Fruit fly (Drosophila melanogaster) whole organism, embryonic: ENCODE results near the gene CG33557.
A peak's percentile ranks its signal among the peaks of the same experiment; 100 is the strongest.

Experiments used
- CG10321 ChIP-seq: fragments of 200-800 bp; sonication (Bioruptor generic); IDR thresholded peaks from 2 replicates; pipeline ENCODE4 v1.3.6; 2022; ENCODE audit warnings: missing biosample characterization, missing genetic modification characterization
- CG15073 ChIP-seq: fragments of 200-800 bp; sonication (Bioruptor generic); optimal IDR thresholded peaks from 2 replicates; lab custom pipeline; 2016; ENCODE audit warnings: missing biosample characterization, missing genetic modification characterization
- CG16779 ChIP-seq: fragments of 200-800 bp; sonication (Bioruptor generic); IDR thresholded peaks from 2 replicates; pipeline ENCODE4 v1.3.6; 2022; ENCODE audit warnings: missing biosample characterization, missing genetic modification characterization
- CG16813 ChIP-seq: fragments of 200-800 bp; sonication (Bioruptor generic); IDR thresholded peaks from 3 replicates; pipeline ENCODE4 v1.3.6; 2022; ENCODE audit warnings: missing biosample characterization, missing genetic modification characterization; ENCODE audit not compliant: partially characterized antibody
- CG16815 ChIP-seq: fragments of 200-800 bp; sonication (Bioruptor generic); optimal IDR thresholded peaks from 3 replicates; lab custom pipeline; 2017; ENCODE audit warnings: missing biosample characterization, mild to moderate bottlenecking, missing genetic modification characterization
- CG16863 ChIP-seq: fragments of 200-800 bp; sonication (Bioruptor generic); optimal IDR thresholded peaks from 3 replicates; lab custom pipeline; 2016; ENCODE audit warnings: missing biosample characterization, missing genetic modification characterization
- CG2875 ChIP-seq: fragments of 200-800 bp; sonication (Bioruptor generic); optimal IDR thresholded peaks from 2 replicates; lab custom pipeline; 2017; ENCODE audit warnings: missing biosample characterization, mild to moderate bottlenecking, missing genetic modification characterization, missing genetic modification reagents
- CG3847 ChIP-seq: fragments of 200-800 bp; sonication (Bioruptor generic); IDR thresholded peaks from 2 replicates; pipeline ENCODE4 v1.3.6; 2022; ENCODE audit warnings: missing biosample characterization, missing genetic modification characterization
- CG42726 ChIP-seq: fragments of 200-800 bp; sonication (Bioruptor generic); IDR thresholded peaks from 2 replicates; pipeline ENCODE4 v1.3.6; 2022; ENCODE audit warnings: missing biosample characterization, missing genetic modification characterization; ENCODE audit not compliant: partially characterized antibody
- CG6654 ChIP-seq: fragments of 200-800 bp; sonication (Bioruptor generic); optimal IDR thresholded peaks from 2 replicates; lab custom pipeline; 2017; ENCODE audit warnings: missing biosample characterization, mild to moderate bottlenecking, missing genetic modification characterization
- CG7372 ChIP-seq: fragments of 200-800 bp; sonication (Bioruptor generic); IDR thresholded peaks from 2 replicates; pipeline ENCODE4 v1.3.6; 2022; ENCODE audit warnings: missing biosample characterization, missing genetic modification characterization
- HmgZ ChIP-seq: fragments of 200-800 bp; sonication (Bioruptor generic); optimal IDR thresholded peaks from 2 replicates; lab custom pipeline; 2018; ENCODE audit warnings: missing biosample characterization, mild to moderate bottlenecking, missing genetic modification characterization
- Nf-YA ChIP-seq: fragments of 200-800 bp; sonication (Bioruptor generic); IDR thresholded peaks from 2 replicates; pipeline ENCODE4 v1.3.6; 2022; ENCODE audit warnings: missing biosample characterization, missing genetic modification characterization
- Sox100B ChIP-seq: fragments of 200-800 bp; sonication (Bioruptor generic); optimal IDR thresholded peaks from 3 replicates; lab custom pipeline; 2018; ENCODE audit warnings: missing biosample characterization, mild to moderate bottlenecking, missing genetic modification characterization
- Xrp1 ChIP-seq: fragments of 200-800 bp; sonication (Bioruptor generic); IDR thresholded peaks from 2 replicates; pipeline ENCODE4 v1.3.6; 2022; ENCODE audit warnings: missing biosample characterization, missing genetic modification characterization
- fru ChIP-seq: fragments of >200 bp; optimal IDR thresholded peaks from 2 replicates; lab custom pipeline; 2017
- gsb-n ChIP-seq: fragments of 200-800 bp; sonication (Bioruptor generic); optimal IDR thresholded peaks from 3 replicates; lab custom pipeline; 2018; ENCODE audit warnings: missing biosample characterization, mild to moderate bottlenecking, missing genetic modification characterization
- kni ChIP-seq: fragments of 200-800 bp; sonication (Bioruptor generic); optimal IDR thresholded peaks from 3 replicates; lab custom pipeline; 2017; ENCODE audit warnings: mild to moderate bottlenecking, missing biosample characterization, missing genetic modification reagents, missing genetic modification characterization
- ranshi ChIP-seq: fragments of 200-800 bp; sonication (Bioruptor generic); IDR thresholded peaks from 2 replicates; pipeline ENCODE4 v1.3.6; 2022; ENCODE audit warnings: missing biosample characterization, missing genetic modification characterization
- rib ChIP-seq: fragments of 200-800 bp; sonication (Bioruptor generic); IDR thresholded peaks from 2 replicates; pipeline ENCODE4 v1.3.6; 2022; ENCODE audit warnings: missing biosample characterization, missing genetic modification characterization
- ro ChIP-seq: fragments of 200-800 bp; sonication (Bioruptor generic); IDR thresholded peaks from 2 replicates; pipeline ENCODE4 v1.3.6; 2022; ENCODE audit warnings: missing biosample characterization, missing genetic modification characterization
- sens ChIP-seq: fragments of 200-800 bp; sonication (Bioruptor generic); peaks from one replicate; lab custom pipeline; 2016; ENCODE audit warnings: missing biosample characterization, missing genetic modification characterization
- sob ChIP-seq: fragments of 200-800 bp; sonication (Bioruptor generic); IDR thresholded peaks from 2 replicates; pipeline ENCODE4 v1.3.6; 2022; ENCODE audit warnings: missing biosample characterization, missing genetic modification characterization

Gene CG33557

DNA sequence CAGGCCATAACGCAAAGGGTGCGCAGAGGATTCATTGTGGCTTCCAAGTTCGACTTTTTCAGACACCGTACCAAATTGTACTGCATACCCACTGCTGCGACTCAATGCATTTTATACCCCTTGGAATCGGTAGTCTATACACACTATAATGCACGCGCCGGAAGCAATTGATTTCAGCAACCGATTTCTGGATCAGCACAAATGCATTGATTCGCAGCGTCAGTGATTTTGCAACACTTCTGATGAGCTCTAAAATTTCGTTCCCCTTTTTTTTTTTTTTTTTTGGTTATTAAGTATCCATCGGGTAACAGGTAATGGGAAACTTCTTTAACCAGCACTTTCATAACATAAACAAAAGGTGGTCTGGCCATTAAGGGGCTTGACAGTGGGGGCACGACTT lies 43.5 kb downstream of the CG33557 start, which contains the start of gene Yp2:
Yp2 (minus strand) TSS at position 88 of the 400 bp plus-strand sequence.
- no peak for TF ChIP-seq CG3847 (GFP tag; lab: Robert Waterston, UW)
- TF ChIP-seq Sox100B (GFP tag; lab: Kevin White, UChicago), result no peak
- no peak for TF ChIP-seq CG42726 (GFP tag; lab: Robert Waterston, UW)
- TF ChIP-seq fru (lab: Kevin White, UChicago), result no peak
- no peak for TF ChIP-seq kni
- TF ChIP-seq HmgZ (tag; lab: Kevin White, UChicago), result no peak
- no peak for TF ChIP-seq CG16779
- no peak for TF ChIP-seq CG16815 (GFP tag; lab: Kevin White, UChicago)
- no peak for TF ChIP-seq gsb-n (tag; lab: Kevin White, UChicago)
- TF ChIP-seq ranshi, result no peak
- TF ChIP-seq Xrp1 (GFP tag; lab: Robert Waterston, UW), result no peak
- TF ChIP-seq CG16863 (GFP tag; lab: Kevin White, UChicago), result no peak
- no peak for TF ChIP-seq sob (GFP tag; lab: Robert Waterston, UW)
- no peak for TF ChIP-seq CG15073 (GFP tag; lab: Kevin White, UChicago)
- TF ChIP-seq rib (GFP tag; lab: Robert Waterston, UW), result no peak
- TF ChIP-seq CG6654 (GFP tag; lab: Kevin White, UChicago), result no peak
- no peak for TF ChIP-seq CG16813 (GFP tag; lab: Robert Waterston, UW)
- TF ChIP-seq, all 482 proteins: peak for 0

DNA sequence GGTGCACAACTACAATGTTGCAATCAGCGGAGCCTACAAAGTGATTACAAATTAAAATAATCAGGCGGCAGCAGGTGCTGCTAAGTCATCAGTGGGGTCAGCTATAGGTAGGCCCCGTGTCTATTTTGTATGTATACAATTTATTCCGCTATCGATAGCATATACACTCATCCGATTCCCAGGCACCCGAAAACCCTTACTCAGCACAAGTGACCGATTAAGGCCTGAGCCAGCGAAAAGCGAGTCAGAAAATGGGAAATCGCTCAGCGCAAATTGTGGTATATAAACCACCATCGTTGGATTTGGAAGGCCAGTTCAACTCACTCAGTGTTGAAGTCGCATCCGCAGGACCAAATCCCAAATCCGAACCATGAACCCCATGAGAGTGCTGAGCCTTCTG lies 44.5 kb downstream of the CG33557 start, which contains the start of gene Yp1:
Yp1 (plus strand) TSS at position 265 of the 400 bp plus-strand sequence.
- TF ChIP-seq CG10321 (no peak), Nf-YA (GFP tag; lab: Robert Waterston, UW) (no peak), ro (GFP tag; lab: Robert Waterston, UW) (no peak)

DNA sequence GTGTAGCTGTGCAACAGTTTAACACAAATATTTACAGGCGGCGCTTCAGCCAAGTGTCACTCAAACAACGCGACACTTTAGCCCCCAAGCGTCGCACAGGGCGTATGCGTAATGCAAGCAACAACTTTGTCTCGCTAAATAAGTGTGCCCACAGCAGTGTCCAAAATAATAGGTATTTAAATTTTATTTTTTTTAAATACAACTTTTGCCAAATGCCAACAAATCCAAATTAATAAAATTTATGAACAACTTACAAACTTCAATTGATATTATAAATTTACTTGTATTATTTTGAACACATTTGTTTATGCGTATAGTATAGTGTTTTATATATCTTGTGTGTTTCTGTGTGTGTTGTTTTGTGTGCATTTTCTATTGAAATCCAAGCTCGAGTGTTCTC lies 49.0 kb downstream of the CG33557 start:
- TF ChIP-seq CG7372 (GFP tag; lab: Robert Waterston, UW) (0 out of 2 replicates have a peak, but pooled peaks have one; percentile 26), sens (peak; percentile 56), CG2875 (GFP tag; lab: Kevin White, UChicago) (no peak)
